Fruit fly (Drosophila melanogaster) whole organism, embryonic: Measurements from ENCODE around the gene Orct2.

Experiments
- Bdp1 ChIP-seq: fragments of 200-800 bp; sonication (Bioruptor generic); optimal IDR thresholded peaks from 3 replicates; lab custom pipeline; 2016; ENCODE audit warnings: missing biosample characterization, missing genetic modification characterization
- Bgb ChIP-seq: fragments of 200-800 bp; sonication (Bioruptor generic); IDR thresholded peaks from 2 replicates; pipeline ENCODE4 v1.3.6; 2022; ENCODE audit warnings: missing biosample characterization, missing genetic modification characterization; ENCODE audit not compliant: partially characterized antibody
- CG10543 ChIP-seq: fragments of 200-800 bp; sonication (Bioruptor generic); optimal IDR thresholded peaks from 3 replicates; lab custom pipeline; 2017; ENCODE audit warnings: missing biosample characterization, mild to moderate bottlenecking, missing genetic modification characterization, moderate library complexity
- CG12155 ChIP-seq: fragments of 200-800 bp; sonication (Bioruptor generic); optimal IDR thresholded peaks from 3 replicates; lab custom pipeline; 2016; ENCODE audit warnings: missing biosample characterization, missing genetic modification characterization
- CG14667 ChIP-seq: fragments of 200-800 bp; sonication (Bioruptor generic); IDR thresholded peaks from 2 replicates; pipeline ENCODE4 v1.3.6; 2022; ENCODE audit warnings: missing biosample characterization, missing genetic modification characterization
- CG14710 ChIP-seq: fragments of 200-800 bp; sonication (Bioruptor generic); optimal IDR thresholded peaks from 3 replicates; lab custom pipeline; 2019; ENCODE audit warnings: missing biosample characterization, mild to moderate bottlenecking, missing genetic modification characterization, moderate library complexity
- CG17385 ChIP-seq: fragments of 200-800 bp; sonication (Bioruptor generic); optimal IDR thresholded peaks from 3 replicates; lab custom pipeline; 2018; ENCODE audit warnings: missing biosample characterization, mild to moderate bottlenecking, missing genetic modification characterization
- CG31365 ChIP-seq: fragments of 200-800 bp; sonication (Bioruptor generic); optimal IDR thresholded peaks from 2 replicates; lab custom pipeline; 2018; ENCODE audit warnings: missing biosample characterization, mild to moderate bottlenecking, missing genetic modification characterization
- CG3407 ChIP-seq: fragments of 200-800 bp; sonication (Bioruptor generic); optimal IDR thresholded peaks from 2 replicates; lab custom pipeline; 2018; ENCODE audit warnings: missing biosample characterization, mild to moderate bottlenecking, missing genetic modification characterization
- CG4360 ChIP-seq: fragments of 200-800 bp; sonication (Bioruptor generic); IDR thresholded peaks from 2 replicates; pipeline ENCODE4 v1.3.6; 2022; ENCODE audit warnings: missing biosample characterization, missing genetic modification characterization
- CG6791 ChIP-seq: fragments of 200-800 bp; sonication (Bioruptor generic); IDR thresholded peaks from 3 replicates; pipeline ENCODE4 v1.3.6; 2022; ENCODE audit warnings: missing biosample characterization, missing genetic modification characterization; ENCODE audit not compliant: partially characterized antibody
- CG6813 ChIP-seq: fragments of 200-800 bp; sonication (Bioruptor generic); optimal IDR thresholded peaks from 2 replicates; lab custom pipeline; 2017; ENCODE audit warnings: missing biosample characterization, missing genetic modification characterization, mild to moderate bottlenecking, moderate library complexity, missing genetic modification reagents
- CG7745 ChIP-seq: fragments of 200-800 bp; sonication (Bioruptor generic); optimal IDR thresholded peaks from 2 replicates; lab custom pipeline; 2018; ENCODE audit warnings: missing biosample characterization, mild to moderate bottlenecking, missing genetic modification characterization, moderate library complexity
- CG8478 ChIP-seq: fragments of >200 bp; optimal IDR thresholded peaks from 2 replicates; lab custom pipeline; 2018
- CG8765 ChIP-seq: fragments of 200-800 bp; sonication (Bioruptor generic); IDR thresholded peaks from 2 replicates; pipeline ENCODE4 v1.3.6; 2022; ENCODE audit warnings: missing biosample characterization, missing genetic modification characterization
- CG8944 ChIP-seq: fragments of 200-800 bp; sonication (Bioruptor generic); optimal IDR thresholded peaks from 3 replicates; lab custom pipeline; 2016; ENCODE audit warnings: missing biosample characterization, missing genetic modification characterization
- CkIIα-i1 ChIP-seq: fragments of 200-800 bp; sonication (Bioruptor generic); IDR thresholded peaks from 2 replicates; pipeline ENCODE4 v1.3.6; 2022; ENCODE audit warnings: missing biosample characterization, missing genetic modification characterization
- Hand ChIP-seq: fragments of 200-800 bp; sonication (Bioruptor generic); optimal IDR thresholded peaks from 2 replicates; lab custom pipeline; 2017; ENCODE audit warnings: mild to moderate bottlenecking, missing biosample characterization, missing genetic modification reagents, missing genetic modification characterization
- Hmr ChIP-seq: fragments of 200-800 bp; sonication (Bioruptor generic); optimal IDR thresholded peaks from 3 replicates; lab custom pipeline; 2017; ENCODE audit warnings: mild to moderate bottlenecking, missing biosample characterization, missing genetic modification reagents, missing genetic modification characterization
- Med ChIP-seq: fragments of 200-800 bp; sonication (Bioruptor generic); peaks from one replicate; lab custom pipeline; 2016; ENCODE audit warnings: missing biosample characterization, missing genetic modification characterization, mild to moderate bottlenecking, inconsistent platforms, moderate library complexity
- ab ChIP-seq: fragments of 200-800 bp; sonication (Bioruptor generic); optimal IDR thresholded peaks from 2 replicates; lab custom pipeline; 2016; ENCODE audit warnings: missing biosample characterization, missing genetic modification characterization
- ap ChIP-seq: fragments of 200-800 bp; sonication (Bioruptor generic); IDR thresholded peaks from 2 replicates; pipeline ENCODE4 v1.3.6; 2022; ENCODE audit warnings: missing biosample characterization, missing genetic modification characterization
- ato ChIP-seq: fragments of 200-800 bp; sonication (Bioruptor generic); IDR thresholded peaks from 2 replicates; pipeline ENCODE4 v1.3.6; 2022; ENCODE audit warnings: missing biosample characterization, missing genetic modification characterization; ENCODE audit not compliant: partially characterized antibody
- bigmax ChIP-seq: fragments of 200-800 bp; sonication (Bioruptor generic); optimal IDR thresholded peaks from 2 replicates; lab custom pipeline; 2018; ENCODE audit warnings: missing biosample characterization, mild to moderate bottlenecking, missing genetic modification characterization
- cg ChIP-seq: fragments of 200-800 bp; sonication (Bioruptor generic); optimal IDR thresholded peaks from 3 replicates; lab custom pipeline; 2019; ENCODE audit warnings: missing biosample characterization, mild to moderate bottlenecking, missing genetic modification characterization, moderate library complexity
- chif ChIP-seq, 2 experiments: fragments of 200-800 bp; sonication (Bioruptor generic); optimal IDR thresholded peaks; 3 replicates each; lab custom pipeline; 2016; ENCODE audit warnings: missing biosample characterization in 2 of 2, missing genetic modification characterization in 2 of 2
- corto ChIP-seq: fragments of 200-800 bp; sonication (Bioruptor generic); optimal IDR thresholded peaks from 2 replicates; lab custom pipeline; 2016; ENCODE audit warnings: missing biosample characterization, mild to moderate bottlenecking, missing genetic modification characterization, moderate library complexity
- crol ChIP-seq: fragments of 200-800 bp; sonication (Bioruptor generic); IDR thresholded peaks from 2 replicates; pipeline ENCODE4 v1.3.6; 2022; ENCODE audit warnings: missing biosample characterization, missing genetic modification characterization
- da ChIP-seq: fragments of 200-800 bp; sonication (Bioruptor generic); optimal IDR thresholded peaks from 2 replicates; lab custom pipeline; 2016; ENCODE audit warnings: missing biosample characterization, missing genetic modification characterization
- dm ChIP-seq: fragments of 200-800 bp; sonication (Bioruptor generic); optimal IDR thresholded peaks from 3 replicates; lab custom pipeline; 2016; ENCODE audit warnings: missing biosample characterization, missing genetic modification characterization
- hb ChIP-seq: fragments of 200-800 bp; sonication (Bioruptor generic); IDR thresholded peaks from 3 replicates; pipeline ENCODE4 v1.3.6; 2022; ENCODE audit warnings: missing biosample characterization, missing genetic modification characterization; ENCODE audit not compliant: partially characterized antibody
- insv ChIP-seq, 2 experiments: fragments of 200-800 bp; sonication (Bioruptor generic); optimal IDR thresholded peaks; 3 replicates each; lab custom pipeline; 2016 to 2018; ENCODE audit warnings: missing biosample characterization in 2 of 2, missing genetic modification characterization in 2 of 2
- kah ChIP-seq: fragments of 200-800 bp; sonication (Bioruptor generic); optimal IDR thresholded peaks from 2 replicates; lab custom pipeline; 2018; ENCODE audit warnings: missing biosample characterization, mild to moderate bottlenecking, missing genetic modification characterization
- lbe ChIP-seq: fragments of 200-800 bp; sonication (Bioruptor generic); optimal IDR thresholded peaks from 2 replicates; lab custom pipeline; 2016; ENCODE audit warnings: missing biosample characterization, mild to moderate bottlenecking, missing genetic modification characterization
- luna ChIP-seq: fragments of 200-800 bp; sonication (Bioruptor generic); optimal IDR thresholded peaks from 2 replicates; lab custom pipeline; 2016; ENCODE audit warnings: missing biosample characterization, missing genetic modification characterization
- nom ChIP-seq: fragments of 200-800 bp; sonication (Bioruptor generic); optimal IDR thresholded peaks from 2 replicates; lab custom pipeline; 2017; ENCODE audit warnings: missing biosample characterization, missing genetic modification characterization, mild to moderate bottlenecking, moderate library complexity, missing genetic modification reagents
- org-1 ChIP-seq: fragments of 200-800 bp; sonication (Bioruptor generic); optimal IDR thresholded peaks from 2 replicates; lab custom pipeline; 2017; ENCODE audit warnings: missing biosample characterization, missing genetic modification characterization
- pan ChIP-seq, 4 experiments: fragments of >200 bp in 3 of 4; fragments of 200-800 bp in 1 of 4; sonication (Bioruptor generic) in 1 of 4; optimal IDR thresholded peaks in 3 of 4; IDR thresholded peaks in 1 of 4; 2 replicates each; pipeline versions ENCODE4 v1.3.6 to Lab custom; 2017 to 2022; ENCODE audit warnings: missing biosample characterization in 2 of 4, missing genetic modification characterization in 2 of 4, mixed read lengths in 1 of 4
- phol ChIP-seq: fragments of 200-800 bp; sonication (Bioruptor generic); optimal IDR thresholded peaks from 3 replicates; lab custom pipeline; 2018; ENCODE audit warnings: missing biosample characterization, mild to moderate bottlenecking, missing genetic modification characterization, moderate library complexity
- sc ChIP-seq, 3 experiments: fragments of >200 bp in 2 of 3; fragments of 200-800 bp in 1 of 3; sonication (Bioruptor generic) in 1 of 3; optimal IDR thresholded peaks; 2 replicates in 2 of 3; 3 replicates in 1 of 3; lab custom pipeline; 2017; ENCODE audit warnings: mild to moderate bottlenecking in 1 of 3, missing biosample characterization in 1 of 3, missing genetic modification characterization in 1 of 3, missing genetic modification reagents in 1 of 3
- sens ChIP-seq: fragments of 200-800 bp; sonication (Bioruptor generic); peaks from one replicate; lab custom pipeline; 2016; ENCODE audit warnings: missing biosample characterization, missing genetic modification characterization
- slbo ChIP-seq: fragments of 200-800 bp; sonication (Bioruptor generic); IDR thresholded peaks from 2 replicates; pipeline ENCODE4 v1.3.6; 2022; ENCODE audit warnings: missing biosample characterization, missing genetic modification characterization
- slou ChIP-seq: fragments of 200-800 bp; sonication (Bioruptor generic); optimal IDR thresholded peaks from 3 replicates; lab custom pipeline; 2016; ENCODE audit warnings: missing biosample characterization, missing genetic modification characterization
- sob ChIP-seq: fragments of 200-800 bp; sonication (Bioruptor generic); IDR thresholded peaks from 2 replicates; pipeline ENCODE4 v1.3.6; 2022; ENCODE audit warnings: missing biosample characterization, missing genetic modification characterization
- vfl ChIP-seq: fragments of 200-800 bp; sonication (Bioruptor generic); optimal IDR thresholded peaks from 2 replicates; lab custom pipeline; 2016; ENCODE audit warnings: missing biosample characterization, missing genetic modification characterization
- wdn ChIP-seq: fragments of 200-800 bp; sonication (Bioruptor generic); IDR thresholded peaks from 2 replicates; pipeline ENCODE4 v1.3.6; 2022; ENCODE audit warnings: missing biosample characterization, missing genetic modification characterization
- yki ChIP-seq: fragments of >200 bp; optimal IDR thresholded peaks from 3 replicates; lab custom pipeline; 2018
- zfh2 ChIP-seq: fragments of 200-800 bp; sonication (Bioruptor generic); optimal IDR thresholded peaks from 2 replicates; lab custom pipeline; 2016; ENCODE audit warnings: missing biosample characterization, missing genetic modification characterization

The Orct2 gene

DNA sequence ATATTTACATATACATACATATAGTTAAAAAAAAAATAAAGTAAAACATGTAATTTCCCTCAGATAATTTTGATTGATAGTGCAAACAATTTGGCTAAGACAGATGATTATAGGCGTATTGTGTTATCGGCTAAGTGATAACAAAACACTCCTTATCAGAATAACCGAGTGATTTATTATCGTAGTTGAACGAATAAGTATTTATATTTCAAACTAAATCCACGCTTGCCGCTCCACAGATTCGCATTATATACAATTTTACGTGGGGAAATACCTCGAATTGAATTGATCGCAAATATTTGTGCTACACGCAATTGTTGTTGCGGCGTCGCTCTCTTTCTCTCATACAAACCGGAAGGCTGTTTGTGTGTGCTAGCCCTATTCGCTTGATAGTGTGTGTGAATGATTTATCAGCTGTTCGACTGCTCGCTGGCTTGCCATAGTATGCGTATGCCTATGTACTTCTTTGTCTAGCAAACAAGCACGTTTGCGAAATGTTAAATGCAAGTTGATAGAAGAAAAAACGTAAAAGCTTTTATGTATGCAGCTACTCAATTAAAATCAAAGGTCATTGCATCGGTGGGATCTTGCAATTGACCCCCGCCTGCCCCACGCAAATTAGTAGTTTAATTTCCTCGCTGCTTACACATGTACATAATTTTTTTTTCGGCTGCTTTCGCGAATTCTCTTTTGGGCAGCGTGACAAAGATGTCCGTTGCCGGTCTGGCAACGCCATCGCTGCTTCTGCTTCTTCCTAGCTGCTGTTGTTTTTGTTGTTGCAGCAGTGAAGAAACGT is 39.3 kb upstream of the Orct2 start (continued):
- no peak for TF ChIP-seq ato

dm6 chr3R:24234162-24234529 is 38.7 kb upstream of the Orct2 start:
- TF ChIP-seq org-1 (GFP tag; lab: Kevin White, UChicago) (no peak), CG14667 (GFP tag; lab: Robert Waterston, UW) (no peak), CG12155 (peak; percentile 53), CG8944 (GFP tag; lab: Kevin White, UChicago) (no peak), CG4360 (0 out of 2 replicates have a peak, but pooled peaks have one; percentile 57), wdn (GFP tag; lab: Robert Waterston, UW) (no peak), Bgb (no peak), pan (optimal IDR thresholded peaks at IDR 0.05; lab: Kevin White, UChicago) (no peak), pan (GFP tag; optimal IDR thresholded peaks at IDR 0.05 in 1 of 2, IDR thresholded peaks at IDR 0.05 in 1 of 2) (no peak), yki (no peak), crol (GFP tag; lab: Robert Waterston, UW) (no peak), cg (peak; percentile 59), nom (GFP tag; lab: Kevin White, UChicago) (no peak), chif (GFP tag; optimal IDR thresholded peaks at IDR 0.05; lab: Kevin White, UChicago) (no peak), da (GFP tag; lab: Kevin White, UChicago) (no peak), hb (GFP tag; lab: Robert Waterston, UW) (no peak), CG6813 (GFP tag; lab: Kevin White, UChicago) (no peak), Bdp1 (GFP tag; lab: Kevin White, UChicago) (no peak), CG8478 (peak; percentile 29), zfh2 (GFP tag; lab: Kevin White, UChicago) (no peak), insv (GFP tag; optimal IDR thresholded peaks at IDR 0.05; lab: Kevin White, UChicago) (no peak), CG17385 (GFP tag; lab: Kevin White, UChicago) (peak; percentile 44), bigmax (GFP tag; lab: Kevin White, UChicago) (peak; percentile 16), kah (GFP tag; lab: Kevin White, UChicago) (no peak), phol (tag; lab: Kevin White, UChicago) (no peak), CG14710 (tag; lab: Kevin White, UChicago) (no peak), ab (no peak), vfl (GFP tag; lab: Kevin White, UChicago) (no peak), corto (peak; percentile 11), CG7745 (no peak), sob (GFP tag; lab: Robert Waterston, UW) (no peak), sc (optimal IDR thresholded peaks at IDR 0.05; lab: Kevin White, UChicago) (no peak), sc (GFP tag; optimal IDR thresholded peaks at IDR 0.05; lab: Kevin White, UChicago) (no peak), dm (GFP tag; lab: Kevin White, UChicago) (no peak), Hmr (GFP tag; lab: Kevin White, UChicago) (no peak), slou (GFP tag; lab: Kevin White, UChicago) (no peak), CG31365 (tag; lab: Kevin White, UChicago) (no peak), sens (peak; percentile 16), CG3407 (GFP tag; lab: Kevin White, UChicago) (no peak), slbo (GFP tag; lab: Robert Waterston, UW) (no peak), luna (GFP tag; lab: Kevin White, UChicago) (no peak), ap (GFP tag; lab: Robert Waterston, UW) (no peak), Med (GFP tag; lab: Kevin White, UChicago) (no peak), CG10543 (no peak), Hand (GFP tag; lab: Kevin White, UChicago) (no peak), CG8765 (GFP tag; lab: Robert Waterston, UW) (no peak), CkIIα-i1 (no peak), CG6791 (GFP tag; lab: Robert Waterston, UW) (no peak), lbe (no peak)
